Worm (Caenorhabditis elegans) whole organism, late embryonic: ENCODE data around the gene T11F9.1.

Experiments
- C08G9.2 ChIP-seq: sonication (generic microtip); optimal IDR thresholded peaks from 2 replicates; lab custom pipeline; 2016; ENCODE audit warnings: mild to moderate bottlenecking, missing genetic modification characterization, moderate library complexity, missing compliant biosample characterization
- K02D7.2 ChIP-seq: sonication (generic microtip); optimal IDR thresholded peaks from 2 replicates; lab custom pipeline; 2017; ENCODE audit warnings: mild to moderate bottlenecking, missing genetic modification characterization, missing compliant biosample characterization
- K09A11.1 ChIP-seq: sonication (generic microtip); optimal IDR thresholded peaks from 2 replicates; lab custom pipeline; 2017; ENCODE audit warnings: antibody characterized with exemption, mild to moderate bottlenecking, missing genetic modification characterization, missing compliant biosample characterization; ENCODE audit not compliant: insufficient read depth
- ceh-19 ChIP-seq: fragments of 200-800 bp; sonication (Bioruptor generic); optimal IDR thresholded peaks from 2 replicates; lab custom pipeline; 2018; ENCODE audit warnings: mild to moderate bottlenecking, missing genetic modification characterization, missing compliant biosample characterization
- ceh-30 ChIP-seq: fragments of 150-350 bp; optimal IDR thresholded peaks from 2 replicates; lab custom pipeline; 2014; ENCODE audit warnings: missing biosample characterization, missing genetic modification characterization
- ceh-31 ChIP-seq: sonication (generic microtip); optimal IDR thresholded peaks from 2 replicates; lab custom pipeline; 2016; ENCODE audit warnings: missing genetic modification characterization, missing compliant biosample characterization
- ceh-34 ChIP-seq: sonication (generic microtip); optimal IDR thresholded peaks from 2 replicates; lab custom pipeline; 2016; ENCODE audit warnings: mild to moderate bottlenecking, missing genetic modification characterization, missing compliant biosample characterization
- ceh-45 ChIP-seq: fragments of 200-800 bp; sonication (Bioruptor generic); IDR thresholded peaks from 2 replicates; pipeline ENCODE4 v1.3.6; 2022; ENCODE audit warnings: missing genetic modification reagents, missing genetic modification characterization, missing compliant biosample characterization
- che-1 ChIP-seq: sonication (generic microtip); optimal IDR thresholded peaks from 2 replicates; lab custom pipeline; 2016; ENCODE audit warnings: mild to moderate bottlenecking, missing genetic modification characterization, missing compliant biosample characterization
- dmd-4 ChIP-seq: sonication (generic microtip); optimal IDR thresholded peaks from 2 replicates; lab custom pipeline; 2016; ENCODE audit warnings: borderline replicate concordance, missing genetic modification characterization, missing compliant biosample characterization
- dve-1 ChIP-seq: sonication (generic microtip); optimal IDR thresholded peaks from 2 replicates; lab custom pipeline; 2017; ENCODE audit warnings: antibody characterized with exemption, mild to moderate bottlenecking, missing genetic modification characterization, missing compliant biosample characterization
- fkh-6 ChIP-seq: sonication (generic microtip); optimal IDR thresholded peaks from 2 replicates; lab custom pipeline; 2016; ENCODE audit warnings: missing genetic modification characterization, missing compliant biosample characterization
- hlh-13 ChIP-seq: fragments of 200-800 bp; sonication (Bioruptor generic); optimal IDR thresholded peaks from 2 replicates; lab custom pipeline; 2018; ENCODE audit warnings: mild to moderate bottlenecking, missing genetic modification characterization, missing compliant biosample characterization
- hlh-30 ChIP-seq: sonication (generic microtip); optimal IDR thresholded peaks from 2 replicates; lab custom pipeline; 2017; ENCODE audit warnings: antibody characterized with exemption, missing genetic modification characterization, missing compliant biosample characterization; ENCODE audit not compliant: insufficient read depth
- hlh-6 ChIP-seq: sonication (generic microtip); optimal IDR thresholded peaks from 2 replicates; lab custom pipeline; 2016; ENCODE audit warnings: missing genotype, missing genetic modification characterization, missing compliant biosample characterization
- hlh-8 ChIP-seq: sonication (generic microtip); optimal IDR thresholded peaks from 2 replicates; lab custom pipeline; 2016; ENCODE audit warnings: missing genotype, missing genetic modification characterization, missing compliant biosample characterization
- lin-11 ChIP-seq: fragments of 200-800 bp; sonication (Bioruptor generic); optimal IDR thresholded peaks from 2 replicates; lab custom pipeline; 2018; ENCODE audit warnings: mild to moderate bottlenecking, missing genetic modification characterization, missing compliant biosample characterization
- mec-3 ChIP-seq: sonication (generic microtip); optimal IDR thresholded peaks from 2 replicates; lab custom pipeline; 2016; ENCODE audit warnings: borderline replicate concordance, missing genetic modification characterization, missing compliant biosample characterization
- nhr-11 ChIP-seq: fragments of 150-350 bp; optimal IDR thresholded peaks from 2 replicates; lab custom pipeline; 2014; ENCODE audit warnings: missing biosample characterization, missing genetic modification characterization
- odd-2 ChIP-seq: sonication (generic microtip); optimal IDR thresholded peaks from 2 replicates; lab custom pipeline; 2017; ENCODE audit warnings: antibody characterized with exemption, mild to moderate bottlenecking, missing genetic modification characterization, missing compliant biosample characterization
- pha-2 ChIP-seq: sonication (generic microtip); optimal IDR thresholded peaks from 2 replicates; lab custom pipeline; 2017; ENCODE audit warnings: mild to moderate bottlenecking, missing genetic modification characterization, missing compliant biosample characterization
- pha-4 ChIP-seq: fragments of 150-350 bp; optimal IDR thresholded peaks from 2 replicates; lab custom pipeline; 2018; ENCODE audit warnings: missing biosample characterization, missing genetic modification reagents, missing genetic modification characterization
- pros-1 ChIP-seq: fragments of 150-350 bp; optimal IDR thresholded peaks from 2 replicates; lab custom pipeline; 2014; ENCODE audit warnings: missing biosample characterization, missing genetic modification reagents, missing genetic modification characterization
- sox-4 ChIP-seq: sonication (generic microtip); optimal IDR thresholded peaks from 2 replicates; lab custom pipeline; 2017; ENCODE audit warnings: mild to moderate bottlenecking, missing genetic modification characterization, inconsistent platforms, missing compliant biosample characterization
- syd-9 ChIP-seq: sonication (generic microtip); optimal IDR thresholded peaks from 2 replicates; lab custom pipeline; 2016; ENCODE audit warnings: mild to moderate bottlenecking, missing genetic modification characterization, moderate library complexity, missing compliant biosample characterization
- unc-3 ChIP-seq, 2 experiments: fragments of 200-800 bp in 1 of 2; sonication (Bioruptor generic) in 1 of 2; sonication (generic microtip) in 1 of 2; conservative IDR thresholded peaks in 1 of 2; optimal IDR thresholded peaks in 1 of 2; 2 replicates each; pipeline versions ENCODE4 v1.3.6 to Lab custom; 2016 to 2022; ENCODE audit warnings: missing compliant biosample characterization in 2 of 2, missing genetic modification characterization in 2 of 2, missing genetic modification reagents in 1 of 2
- unc-42 ChIP-seq: sonication (generic microtip); optimal IDR thresholded peaks from 2 replicates; lab custom pipeline; 2016; ENCODE audit warnings: missing genotype, missing genetic modification characterization, missing compliant biosample characterization
- unc-55 ChIP-seq: sonication (generic microtip); optimal IDR thresholded peaks from 2 replicates; lab custom pipeline; 2017; ENCODE audit warnings: missing biosample characterization, missing genetic modification reagents, missing genetic modification characterization
- ztf-16 ChIP-seq: sonication (generic microtip); optimal IDR thresholded peaks from 2 replicates; lab custom pipeline; 2017; ENCODE audit warnings: missing genetic modification characterization, missing compliant biosample characterization

The T11F9.1 gene

ce11 chrV:11424565-11424964 is 34.8 kb upstream of the T11F9.1 start, which contains the start of gene T26H10.2:
Gene T26H10.2, minus strand, starts transcription at chrV:11424665.
- TF ChIP-seq ceh-45 (GFP tag; lab: Robert Waterston, UW) (no peak), pha-2 (tag; lab: Kevin White, UChicago) (no peak), ztf-16 (no peak), C08G9.2 (tag; lab: Kevin White, UChicago) (no peak)

ce11 chrV:11428728-11429127 is 30.6 kb upstream of the T11F9.1 start:
- peak; percentile 83 for TF ChIP-seq unc-42 (tag; lab: Kevin White, UChicago)
- no peak for TF ChIP-seq nhr-11 (tag; lab: Kevin White, UChicago)
- TF ChIP-seq pros-1 (tag; lab: Kevin White, UChicago), result no peak
- TF ChIP-seq ceh-31 (tag; lab: Kevin White, UChicago), result peak; percentile 19

ce11 chrV:11430823-11431222 is 28.5 kb upstream of the T11F9.1 start:
- TF ChIP-seq fkh-6 (tag; lab: Kevin White, UChicago), result no peak
- TF ChIP-seq unc-42 (tag; lab: Kevin White, UChicago), result peak; percentile 40
- TF ChIP-seq, all 69 proteins: peak for 1

ce11 chrV:11435242-11435641 is 24.1 kb upstream of the T11F9.1 start:
- no peak for TF ChIP-seq pros-1 (tag; lab: Kevin White, UChicago)
- TF ChIP-seq pha-4 (tag; lab: Kevin White, UChicago), result no peak
- TF ChIP-seq K02D7.2, result no peak
- no peak for TF ChIP-seq odd-2 (tag; lab: Kevin White, UChicago)
- no peak for TF ChIP-seq unc-3 (GFP tag; conservative IDR thresholded peaks at IDR 0.05; lab: Robert Waterston, UW)
- TF ChIP-seq unc-3 (tag; optimal IDR thresholded peaks at IDR 0.05; lab: Kevin White, UChicago), result no peak
- no peak for TF ChIP-seq syd-9 (tag; lab: Kevin White, UChicago)
- TF ChIP-seq fkh-6 (tag; lab: Kevin White, UChicago), result no peak
- TF ChIP-seq che-1 (tag; lab: Kevin White, UChicago), result no peak
- no peak for TF ChIP-seq pha-2 (tag; lab: Kevin White, UChicago)
- no peak for TF ChIP-seq K09A11.1 (tag; lab: Kevin White, UChicago)
- no peak for TF ChIP-seq mec-3
- no peak for TF ChIP-seq hlh-8
- TF ChIP-seq ceh-30 (tag; lab: Kevin White, UChicago), result no peak
- TF ChIP-seq dve-1 (tag; lab: Kevin White, UChicago), result no peak
- no peak for TF ChIP-seq hlh-6 (tag; lab: Kevin White, UChicago)
- no peak for TF ChIP-seq hlh-30
- TF ChIP-seq ceh-19 (GFP tag; lab: Kevin White, UChicago), result no peak

ce11 chrV:11436407-11436806 is 22.9 kb upstream of the T11F9.1 start:
- TF ChIP-seq lin-11 (tag; lab: Kevin White, UChicago) (no peak), unc-42 (tag; lab: Kevin White, UChicago) (peak; percentile 39)
- TF ChIP-seq, all 69 proteins: peak for 1

ce11 chrV:11438464-11438863 is 20.9 kb upstream of the T11F9.1 start, which contains the start of gene dmsr-1:
Gene dmsr-1, plus strand, starts transcription at chrV:11438764.
- TF ChIP-seq dmd-4 (tag; lab: Kevin White, UChicago), result no peak
- TF ChIP-seq unc-55 (GFP tag; lab: Kevin White, UChicago), result no peak
- TF ChIP-seq ceh-34, result no peak
- no peak for TF ChIP-seq hlh-13 (GFP tag; lab: Kevin White, UChicago)
- TF ChIP-seq nhr-11 (tag; lab: Kevin White, UChicago), result no peak
- TF ChIP-seq syd-9 (tag; lab: Kevin White, UChicago), result no peak
- TF ChIP-seq sox-4 (tag; lab: Kevin White, UChicago), result no peak
